Worm (Caenorhabditis elegans) whole organism, L4/young adult: ENCODE data around the gene C35A11.4.

Experiments
- W03F9.2 ChIP-seq: fragments of 150-350 bp; optimal IDR thresholded peaks from 2 replicates; lab custom pipeline; 2014; ENCODE audit warnings: missing biosample characterization, missing genetic modification characterization
- dao-5 ChIP-seq: sonication (generic microtip); optimal IDR thresholded peaks from 2 replicates; lab custom pipeline; 2016; ENCODE audit warnings: missing genotype, missing genetic modification characterization, moderate library complexity, missing compliant biosample characterization
- him-1 ChIP-seq: sonication (generic microtip); optimal IDR thresholded peaks from 2 replicates; lab custom pipeline; 2016; ENCODE audit warnings: missing genotype, missing genetic modification reagents, missing genetic modification characterization, missing compliant biosample characterization

- no peak for TF ChIP-seq W03F9.2 (tag; lab: Kevin White, UChicago)
- TF ChIP-seq him-1: no peak
- TF ChIP-seq dao-5: no peak
Measured at ce11 chrV:5385914-5386493, 6.9 kb downstream of the C35A11.4 start, which contains the start of gene C35A11.2.
